Worm (Caenorhabditis elegans): ENCODE measurements around the gene ttbk-6.

The ttbk-6 gene

DNA sequence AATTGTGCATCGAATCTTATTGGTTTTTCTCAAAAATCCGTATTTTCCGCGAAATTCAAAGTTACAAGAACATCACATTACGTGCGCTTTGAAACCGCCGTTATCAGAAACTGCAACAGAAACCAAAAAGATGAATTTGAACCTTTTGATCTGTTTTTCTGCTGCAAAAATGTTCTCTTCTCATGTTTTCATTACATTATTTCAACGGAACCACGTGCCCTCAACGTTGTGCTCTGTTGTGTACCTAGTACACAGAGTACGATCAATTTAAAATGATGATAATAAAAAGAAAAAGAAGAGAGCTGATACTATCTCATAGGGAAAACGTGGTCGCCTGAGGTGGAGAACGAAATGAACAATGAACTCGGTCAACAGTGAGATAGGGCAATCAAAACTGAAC lies 3.6 kb downstream of the ttbk-6 start:
- no peak for TF ChIP-seq F52B5.7 (tag; optimal IDR thresholded peaks at IDR 0.05)
- no peak for TF ChIP-seq ceh-27 (GFP tag; optimal IDR thresholded peaks at IDR 0.05)
- TF ChIP-seq pha-4 (tag; optimal IDR thresholded peaks at IDR 0.05), result peak; percentile 78
- peak; percentile 10; the same call in 1 of the 2 replicates for TF ChIP-seq mcd-1 (GFP tag; IDR thresholded peaks at IDR 0.05)
- no peak for TF ChIP-seq sptf-2 (GFP tag; optimal IDR thresholded peaks at IDR 0.05)
- 0 out of 2 replicates have a peak, but pooled peaks have one; percentile 42 for TF ChIP-seq nfyb-1 (GFP tag; IDR thresholded peaks at IDR 0.05)
- TF ChIP-seq tbp1 (GFP tag; optimal IDR thresholded peaks at IDR 0.05), result peak; percentile 43
- TF ChIP-seq F23B12.7 (tag; optimal IDR thresholded peaks at IDR 0.05; ENCODE audit: insufficient read depth), result peak; percentile 15
- TF ChIP-seq somi-1 (GFP tag; optimal IDR thresholded peaks at IDR 0.05), result peak; percentile 85
- TF ChIP-seq lin-40 (tag; optimal IDR thresholded peaks at IDR 0.05), result peak; percentile 74
- no peak for TF ChIP-seq nhr-179 (tag; optimal IDR thresholded peaks at IDR 0.05)
- TF ChIP-seq dox-1 (GFP tag; IDR thresholded peaks at IDR 0.05), result peak; percentile 21; the same call in 1 of the 2 replicates
- no peak for TF ChIP-seq aptf-3 (GFP tag; IDR thresholded peaks at IDR 0.05)
- TF ChIP-seq ccch-3 (GFP tag; optimal IDR thresholded peaks at IDR 0.05), result no peak
- no peak for TF ChIP-seq T26A5.8 (tag; optimal IDR thresholded peaks at IDR 0.05)
- no peak for TF ChIP-seq lag-1 (GFP tag; IDR thresholded peaks at IDR 0.05)
- peak; percentile 56 for TF ChIP-seq ztf-26 (tag; optimal IDR thresholded peaks at IDR 0.05)
- peak in 1 of 3 experiments; percentile 14 for TF ChIP-seq lin-35 (GFP tag; optimal IDR thresholded peaks at IDR 0.05)
- TF ChIP-seq C06A6.2 (GFP tag; conservative IDR thresholded peaks at IDR 0.05), result 0 out of 2 replicates have a peak, but pooled peaks have one; percentile 31
- 0 out of 2 replicates have a peak, but pooled peaks have one; percentile 44 for TF ChIP-seq Y53G8AR.9 (GFP tag; conservative IDR thresholded peaks at IDR 0.05)
- TF ChIP-seq C17E4.6 (GFP tag; IDR thresholded peaks at IDR 0.05), result no peak
- TF ChIP-seq tlf-1 (GFP tag; optimal IDR thresholded peaks at IDR 0.05), result peak; percentile 18
- TF ChIP-seq F22D6.2 (tag; optimal IDR thresholded peaks at IDR 0.05), result peak; percentile 76
- peak; percentile 20 for TF ChIP-seq K12H6.12 (tag; optimal IDR thresholded peaks at IDR 0.05)
- TF ChIP-seq let-607 (tag; optimal IDR thresholded peaks at IDR 0.05), result peak in 1 of 2 experiments; percentile 36
- TF ChIP-seq ets-4 (GFP tag; optimal IDR thresholded peaks at IDR 0.05), result no peak
- no peak for TF ChIP-seq chd-7 (tag; optimal IDR thresholded peaks at IDR 0.05)
- peak; percentile 45 for TF ChIP-seq attf-5 (GFP tag; optimal IDR thresholded peaks at IDR 0.05)
- no peak for TF ChIP-seq efl-1 (GFP tag; optimal IDR thresholded peaks at IDR 0.05)
- TF ChIP-seq tbx-9 (tag; optimal IDR thresholded peaks at IDR 0.05; ENCODE audit: borderline replicate concordance), result no peak
- no peak for TF ChIP-seq mel-28 (tag; optimal IDR thresholded peaks at IDR 0.05; ENCODE audit: borderline replicate concordance)
- TF ChIP-seq ceh-40 (GFP tag; IDR thresholded peaks at IDR 0.05), result no peak
- no peak for TF ChIP-seq mxl-1 (tag; optimal IDR thresholded peaks at IDR 0.05)
- peak; percentile 76 for TF ChIP-seq nhr-80 (tag; optimal IDR thresholded peaks at IDR 0.05)
- TF ChIP-seq athp-1 (tag; optimal IDR thresholded peaks at IDR 0.05), result no peak
- TF ChIP-seq snpc-4 (GFP tag; optimal IDR thresholded peaks at IDR 0.05), result no peak
- TF ChIP-seq snpc-4 (tag; optimal IDR thresholded peaks at IDR 0.05), result peak in 3 of 4 experiments; percentile 32 to 63 (median 51)
- TF ChIP-seq hmg-1.2 (GFP tag; IDR thresholded peaks at IDR 0.05), result peak; percentile 16; the same call in 1 of the 2 replicates
- TF ChIP-seq aptf-2 (GFP tag; conservative IDR thresholded peaks at IDR 0.05), result no peak
- 0 out of 2 replicates have a peak, but pooled peaks have one; percentile 24 for TF ChIP-seq let-526 (GFP tag; IDR thresholded peaks at IDR 0.05)
- peak; percentile 33; the same call in 1 of the 2 replicates for TF ChIP-seq cebp-1 (GFP tag; IDR thresholded peaks at IDR 0.05)
- peak; percentile 61 for TF ChIP-seq cebp-1 (tag; optimal IDR thresholded peaks at IDR 0.05)
- TF ChIP-seq hrde-1 (tag; optimal IDR thresholded peaks at IDR 0.05; ENCODE audit: borderline replicate concordance), result no peak
- TF ChIP-seq nfya-1 (tag; optimal IDR thresholded peaks at IDR 0.05; ENCODE audit: borderline replicate concordance, insufficient read depth), result no peak
